Fruit fly (Drosophila melanogaster): ENCODE measurements around the gene CG5112.

The CG5112 gene

DNA sequence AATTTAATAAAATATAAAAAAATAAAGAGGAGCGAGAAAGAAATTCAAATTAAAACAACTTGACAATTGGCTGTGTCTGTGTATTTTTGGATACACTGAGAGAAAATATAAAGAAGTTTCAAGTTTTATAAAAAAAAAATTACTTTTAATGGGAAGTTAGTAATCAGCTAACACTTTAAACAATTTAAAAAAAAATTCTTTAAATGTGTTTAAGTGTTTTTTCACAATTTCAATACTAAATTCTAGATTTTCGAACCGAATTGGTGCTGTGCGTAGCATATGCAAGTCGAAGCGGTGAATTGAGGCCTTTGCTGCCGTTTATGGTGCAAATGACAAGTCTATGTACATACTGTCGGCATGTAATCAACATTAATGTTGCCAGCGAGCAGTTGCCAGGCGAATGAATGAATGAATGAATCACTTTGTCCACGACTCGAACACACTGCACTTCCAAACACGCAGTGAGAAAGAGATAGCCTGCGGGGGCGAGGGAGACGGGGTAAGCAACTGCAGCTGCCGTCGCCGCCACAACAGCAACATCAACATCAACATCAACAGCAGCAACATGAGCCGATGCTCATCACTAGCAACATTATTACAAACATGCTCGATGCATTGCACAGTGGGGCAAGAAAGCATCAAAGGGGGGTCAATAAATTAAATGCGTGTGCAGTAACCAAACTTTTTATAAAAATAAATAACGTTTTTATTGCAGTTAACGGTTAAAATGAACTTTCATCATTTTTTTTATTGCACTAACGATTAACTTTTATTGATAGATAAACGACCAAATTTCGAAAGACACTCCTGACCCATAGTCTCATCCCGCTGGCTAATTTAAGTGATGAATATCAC, 45.5 kb upstream of the CG5112 start (continued):
- TF ChIP-seq B-H2 (GFP tag; optimal IDR thresholded peaks at IDR 0.05) (no peak), Hr51 (GFP tag; optimal IDR thresholded peaks at IDR 0.05) (peak; percentile 47 to 68), aop (GFP tag; IDR thresholded peaks at IDR 0.05) (no peak), CG12942 (GFP tag; optimal IDR thresholded peaks at IDR 0.05) (peak; percentile 24), CG4360 (GFP tag; IDR thresholded peaks at IDR 0.05) (no peak), sna (GFP tag; IDR thresholded peaks at IDR 0.05; ENCODE audit: partially characterized antibody) (peak; percentile 43; the same call in 1 of the 2 replicates), H15 (GFP tag; IDR thresholded peaks at IDR 0.05) (peak; percentile 66; the same call in 1 of the 3 replicates), CG12155 (GFP tag; optimal IDR thresholded peaks at IDR 0.05) (no peak), da (GFP tag; optimal IDR thresholded peaks at IDR 0.05) (peak; percentile 76), caup (GFP tag; optimal IDR thresholded peaks at IDR 0.05; ENCODE audit: severe bottlenecking) (no peak), CG10366 (GFP tag; IDR thresholded peaks at IDR 0.05) (peak; percentile 43; the same call in 1 of the 2 replicates), Jarid2 (GFP tag; optimal IDR thresholded peaks at IDR 0.05) (no peak), CG4730 (GFP tag; IDR thresholded peaks at IDR 0.05) (no peak), kni (GFP tag; optimal IDR thresholded peaks at IDR 0.05) (peak; percentile 33), onecut (GFP tag; IDR thresholded peaks at IDR 0.05) (peak; percentile 7), al (GFP tag; IDR thresholded peaks at IDR 0.05) (no peak), emc (GFP tag; optimal IDR thresholded peaks at IDR 0.05) (no peak), E2f2 (GFP tag; IDR thresholded peaks at IDR 0.05) (peak; percentile 16; the same call in 1 of the 2 replicates), fd96Cb (tag; optimal IDR thresholded peaks at IDR 0.05) (peak; percentile 84), gcm2 (GFP tag; optimal IDR thresholded peaks at IDR 0.05) (peak; percentile 17), CG30431 (GFP tag; optimal IDR thresholded peaks at IDR 0.05) (peak; percentile 72), ash1 (GFP tag; optimal IDR thresholded peaks at IDR 0.05) (no peak), D (optimal IDR thresholded peaks at IDR 0.05) (no peak), D (GFP tag; optimal IDR thresholded peaks at IDR 0.05) (peak; percentile 60), ham (GFP tag; IDR thresholded peaks at IDR 0.05) (no peak), Hmr (GFP tag; optimal IDR thresholded peaks at IDR 0.05) (no peak), CG2678 (tag; optimal IDR thresholded peaks at IDR 0.05) (peak; percentile 74), CG5180 (GFP tag; optimal IDR thresholded peaks at IDR 0.05) (peak; percentile 96), sr (GFP tag; IDR thresholded peaks at IDR 0.05) (no peak), CG3995 (GFP tag; optimal IDR thresholded peaks at IDR 0.05) (no peak), Dad (GFP tag; optimal IDR thresholded peaks at IDR 0.05) (peak; percentile 42), CG15696 (tag; optimal IDR thresholded peaks at IDR 0.05) (peak; percentile 70), fd102C (GFP tag; optimal IDR thresholded peaks at IDR 0.05) (no peak), CG7271 (tag; optimal IDR thresholded peaks at IDR 0.05) (peak; percentile 46), wor (GFP tag; IDR thresholded peaks at IDR 0.05) (peak; percentile 60), Six4 (GFP tag; optimal IDR thresholded peaks at IDR 0.05) (peak; percentile 53), Xrp1 (GFP tag; IDR thresholded peaks at IDR 0.05) (peak; percentile 90), CG17802 (tag; optimal IDR thresholded peaks at IDR 0.05) (peak; percentile 36), so (GFP tag; IDR thresholded peaks at IDR 0.05) (peak; percentile 55; the same call in 1 of the 3 replicates), bab2 (GFP tag; optimal IDR thresholded peaks at IDR 0.05) (peak; percentile 35), cwo (GFP tag; optimal IDR thresholded peaks at IDR 0.05) (no peak)
